Worm (Caenorhabditis elegans) whole organism, L3 larva: Measurements from ENCODE around the gene T25E4.2.

Experiments
- R02D3.7 ChIP-seq: fragments of 150-350 bp; optimal IDR thresholded peaks from 2 replicates; lab custom pipeline; 2014; ENCODE audit warnings: missing biosample characterization, missing genetic modification characterization
- ZK546.5 ChIP-seq: sonication (generic microtip); optimal IDR thresholded peaks from 2 replicates; lab custom pipeline; 2017; ENCODE audit warnings: missing biosample characterization, missing genetic modification characterization
- aly-2 ChIP-seq: fragments of 150-350 bp; optimal IDR thresholded peaks from 2 replicates; lab custom pipeline; 2014; ENCODE audit warnings: missing biosample characterization, missing genetic modification characterization
- ama-1 ChIP-seq: fragments of 150-350 bp; optimal IDR thresholded peaks from 2 replicates; lab custom pipeline; 2018
- ceh-16 ChIP-seq: sonication (generic microtip); optimal IDR thresholded peaks from 2 replicates; lab custom pipeline; 2017; ENCODE audit warnings: missing biosample characterization, missing genetic modification characterization
- ceh-28 ChIP-seq: fragments of 150-350 bp; optimal IDR thresholded peaks from 2 replicates; lab custom pipeline; 2014; ENCODE audit warnings: missing biosample characterization, missing genetic modification reagents, missing genetic modification characterization
- ceh-82 ChIP-seq: fragments of 150-350 bp; optimal IDR thresholded peaks from 2 replicates; lab custom pipeline; 2014; ENCODE audit warnings: missing biosample characterization, missing genetic modification characterization
- daf-12 ChIP-seq: fragments of 150-350 bp; optimal IDR thresholded peaks from 2 replicates; lab custom pipeline; 2014; ENCODE audit warnings: missing biosample characterization, missing genetic modification reagents, missing genetic modification characterization
- egl-27 ChIP-seq: sonication (generic microtip); optimal IDR thresholded peaks from 4 replicates; lab custom pipeline; 2017; ENCODE audit warnings: missing biosample characterization, missing genetic modification reagents, missing genetic modification characterization
- elt-1 ChIP-seq: fragments of 150-350 bp; optimal IDR thresholded peaks from 2 replicates; lab custom pipeline; 2014; ENCODE audit warnings: missing biosample characterization, missing genetic modification characterization
- elt-2 ChIP-seq: sonication (generic microtip); optimal IDR thresholded peaks from 2 replicates; lab custom pipeline; 2016; ENCODE audit warnings: missing genetic modification reagents, mild to moderate bottlenecking, missing genetic modification characterization, missing compliant biosample characterization
- elt-3 ChIP-seq, 3 experiments: fragments of 150-350 bp in 1 of 3; sonication (generic microtip) in 2 of 3; optimal IDR thresholded peaks; 2 replicates in 2 of 3; 4 replicates in 1 of 3; lab custom pipeline; 2014 to 2017; ENCODE audit warnings: missing biosample characterization in 3 of 3, missing genetic modification characterization in 3 of 3
- eor-1 ChIP-seq, 2 experiments: fragments of 150-350 bp; optimal IDR thresholded peaks; 2 replicates each; lab custom pipeline; 2014 to 2018; ENCODE audit warnings: missing biosample characterization in 2 of 2, missing genetic modification characterization in 2 of 2
- fkh-10 ChIP-seq: sonication (generic microtip); optimal IDR thresholded peaks from 2 replicates; lab custom pipeline; 2017; ENCODE audit warnings: missing biosample characterization, missing genetic modification reagents, missing genetic modification characterization
- fos-1 ChIP-seq: fragments of 150-350 bp; optimal IDR thresholded peaks from 2 replicates; lab custom pipeline; 2014; ENCODE audit warnings: missing biosample characterization, missing genetic modification characterization
- hmg-11 ChIP-seq: sonication (generic microtip); optimal IDR thresholded peaks from 2 replicates; lab custom pipeline; 2016; ENCODE audit warnings: missing genetic modification characterization, missing compliant biosample characterization
- jun-1 ChIP-seq: fragments of 150-350 bp; optimal IDR thresholded peaks from 2 replicates; lab custom pipeline; 2014; ENCODE audit warnings: missing biosample characterization, missing genetic modification reagents, missing genetic modification characterization
- mdl-1 ChIP-seq: fragments of 150-350 bp; optimal IDR thresholded peaks from 2 replicates; lab custom pipeline; 2014; ENCODE audit warnings: missing biosample characterization, missing genetic modification characterization
- nfya-1 ChIP-seq: sonication (generic microtip); optimal IDR thresholded peaks from 2 replicates; lab custom pipeline; 2017; ENCODE audit warnings: missing genetic modification characterization, mild to moderate bottlenecking, missing compliant biosample characterization, antibody characterized with exemption, moderate library complexity; ENCODE audit not compliant: insufficient read depth
- nhr-12 ChIP-seq: fragments of 150-350 bp; optimal IDR thresholded peaks from 2 replicates; lab custom pipeline; 2014; ENCODE audit warnings: missing biosample characterization, missing genetic modification characterization
- nhr-23 ChIP-seq: fragments of 150-350 bp; optimal IDR thresholded peaks from 2 replicates; lab custom pipeline; 2014; ENCODE audit warnings: missing biosample characterization, missing genetic modification reagents, missing genetic modification characterization
- nhr-25 ChIP-seq: sonication (generic microtip); optimal IDR thresholded peaks from 2 replicates; lab custom pipeline; 2017; ENCODE audit warnings: missing biosample characterization, missing genetic modification characterization
- nhr-28 ChIP-seq: fragments of 150-350 bp; optimal IDR thresholded peaks from 2 replicates; lab custom pipeline; 2014; ENCODE audit warnings: missing biosample characterization, missing genetic modification characterization
- nhr-43 ChIP-seq: sonication (generic microtip); optimal IDR thresholded peaks from 2 replicates; lab custom pipeline; 2016; ENCODE audit warnings: mild to moderate bottlenecking, missing genetic modification characterization, missing compliant biosample characterization; ENCODE audit not compliant: poor library complexity, severe bottlenecking
- nhr-67 ChIP-seq: fragments of 150-350 bp; optimal IDR thresholded peaks from 2 replicates; lab custom pipeline; 2014; ENCODE audit warnings: missing biosample characterization, missing genetic modification characterization
- nhr-76 ChIP-seq: fragments of 150-350 bp; sonication (generic microtip); optimal IDR thresholded peaks from 5 replicates; lab custom pipeline; 2014; ENCODE audit warnings: missing biosample characterization, missing genetic modification characterization
- pha-4 ChIP-seq: fragments of 150-350 bp; optimal IDR thresholded peaks from 2 replicates; lab custom pipeline; 2014; ENCODE audit warnings: missing biosample characterization, missing genetic modification reagents, missing genetic modification characterization
- pqm-1 ChIP-seq: fragments of 150-350 bp; optimal IDR thresholded peaks from 2 replicates; lab custom pipeline; 2017; ENCODE audit warnings: missing biosample characterization, missing genetic modification characterization, inconsistent platforms
- sea-2 ChIP-seq: fragments of 150-350 bp; sonication (generic microtip); optimal IDR thresholded peaks from 4 replicates; lab custom pipeline; 2014; ENCODE audit warnings: missing biosample characterization, missing genetic modification reagents, missing genetic modification characterization
- tbx-2 ChIP-seq: sonication (generic microtip); optimal IDR thresholded peaks from 2 replicates; lab custom pipeline; 2016; ENCODE audit warnings: mild to moderate bottlenecking, missing genetic modification characterization, missing compliant biosample characterization
- unc-39 ChIP-seq: sonication (generic microtip); optimal IDR thresholded peaks from 4 replicates; lab custom pipeline; 2017; ENCODE audit warnings: missing biosample characterization, missing genetic modification characterization
- unc-62 ChIP-seq: fragments of 150-350 bp; sonication (generic microtip); optimal IDR thresholded peaks from 4 replicates; lab custom pipeline; 2014; ENCODE audit warnings: missing biosample characterization, missing genetic modification reagents, missing genetic modification characterization
- zag-1 ChIP-seq: fragments of 150-350 bp; optimal IDR thresholded peaks from 2 replicates; lab custom pipeline; 2014; ENCODE audit warnings: missing biosample characterization, missing genetic modification characterization

Gene T25E4.2

ce11 chrII:5554317-5554716 is 27.9 kb downstream of the T25E4.2 start, which contains the start of gene ins-12:
ins-12 (plus strand) TSS chrII:5554617.
- TF ChIP-seq hmg-11 (tag; lab: Kevin White, UChicago) (no peak), elt-3 (tag; optimal IDR thresholded peaks at IDR 0.05; lab: Kevin White, UChicago) (no peak), daf-12 (tag; lab: Kevin White, UChicago) (no peak), nhr-23 (tag; lab: Kevin White, UChicago) (no peak), ceh-16 (tag; lab: Kevin White, UChicago) (no peak), nhr-28 (tag; lab: Kevin White, UChicago) (no peak), tbx-2 (tag; lab: Kevin White, UChicago) (no peak), unc-39 (tag; lab: Kevin White, UChicago) (no peak), sea-2 (GFP tag; lab: Kevin White, UChicago) (no peak), nhr-67 (tag; lab: Kevin White, UChicago) (no peak), nfya-1 (no peak)

ce11 chrII:5553531-5553930 is 28.7 kb downstream of the T25E4.2 start:
- TF ChIP-seq nhr-76: no peak
- TF ChIP-seq mdl-1: no peak
- TF ChIP-seq ZK546.5 (tag; lab: Kevin White, UChicago): no peak
- peak; percentile 95 for TF ChIP-seq pqm-1 (tag; lab: Kevin White, UChicago)
- TF ChIP-seq nhr-25 (tag; lab: Kevin White, UChicago): no peak
- no peak for TF ChIP-seq ceh-28 (tag; lab: Kevin White, UChicago)
- no peak for TF ChIP-seq egl-27 (tag; lab: Kevin White, UChicago)
- peak; percentile 67 for TF ChIP-seq pha-4
- TF ChIP-seq elt-2 (tag; lab: Kevin White, UChicago): peak; percentile 92

ce11 chrII:5551517-5551916 is 30.7 kb downstream of the T25E4.2 start, which contains the start of gene C17C3.5:
C17C3.5 (plus strand) TSS chrII:5551817.
- TF ChIP-seq daf-12 (tag; lab: Kevin White, UChicago): no peak
- TF ChIP-seq aly-2 (tag; lab: Kevin White, UChicago): no peak
- TF ChIP-seq ceh-82 (tag; lab: Kevin White, UChicago): no peak
- TF ChIP-seq nhr-28 (tag; lab: Kevin White, UChicago): no peak
- TF ChIP-seq ceh-16 (tag; lab: Kevin White, UChicago): no peak
- TF ChIP-seq sea-2 (GFP tag; lab: Kevin White, UChicago): no peak

ce11 chrII:5549746-5550145 is 32.5 kb downstream of the T25E4.2 start, which contains the start of gene C17C3.6:
C17C3.6 (plus strand) TSS chrII:5550046.
- TF ChIP-seq nhr-28 (tag; lab: Kevin White, UChicago): no peak
- no peak for TF ChIP-seq elt-3 (tag; optimal IDR thresholded peaks at IDR 0.05; lab: Kevin White, UChicago)
- TF ChIP-seq ama-1 (lab: Kevin White, UChicago): no peak
- no peak for TF ChIP-seq eor-1 (tag; optimal IDR thresholded peaks at IDR 0.05; lab: Kevin White, UChicago)
- TF ChIP-seq elt-1 (tag; lab: Kevin White, UChicago): no peak
- no peak for TF ChIP-seq nhr-23 (tag; lab: Kevin White, UChicago)
- TF ChIP-seq nhr-12 (tag; lab: Kevin White, UChicago): no peak
- TF ChIP-seq egl-27 (tag; lab: Kevin White, UChicago): no peak
- no peak for TF ChIP-seq fos-1 (tag; lab: Kevin White, UChicago)
- no peak for TF ChIP-seq aly-2 (tag; lab: Kevin White, UChicago)
- no peak for TF ChIP-seq unc-62
- TF ChIP-seq nfya-1: no peak
- TF ChIP-seq jun-1 (tag; lab: Kevin White, UChicago): no peak
- TF ChIP-seq, all 47 proteins: peak for 0

ce11 chrII:5547442-5547894 is 34.7 kb downstream of the T25E4.2 start, which contains the start of gene acdh-2:
acdh-2 (minus strand) TSS chrII:5547492.
- TF ChIP-seq pqm-1 (tag; lab: Kevin White, UChicago): no peak
- no peak for TF ChIP-seq daf-12 (tag; lab: Kevin White, UChicago)
- TF ChIP-seq tbx-2 (tag; lab: Kevin White, UChicago): no peak
- peak; percentile 35 for TF ChIP-seq nfya-1
- TF ChIP-seq nhr-23 (tag; lab: Kevin White, UChicago): no peak
- peak; percentile 18 for TF ChIP-seq nhr-43 (tag; lab: Kevin White, UChicago)
- no peak for TF ChIP-seq fkh-10
- TF ChIP-seq zag-1 (tag; lab: Kevin White, UChicago): no peak
- TF ChIP-seq R02D3.7 (tag; lab: Kevin White, UChicago): no peak
- no peak for TF ChIP-seq nhr-28 (tag; lab: Kevin White, UChicago)
- TF ChIP-seq ceh-82 (tag; lab: Kevin White, UChicago): no peak
- TF ChIP-seq nhr-25 (tag; lab: Kevin White, UChicago): no peak
